Fruit fly (Drosophila melanogaster) whole organism, prepupa: ENCODE results near the gene CG31463.
A peak's percentile ranks its signal among the peaks of the same experiment; 100 is the strongest.

Source experiments
- Blimp-1 ChIP-seq: fragments of 200-800 bp; sonication (Bioruptor generic); optimal IDR thresholded peaks from 3 replicates; lab custom pipeline; 2017; ENCODE audit warnings: missing biosample characterization, missing genetic modification characterization, mild to moderate bottlenecking, moderate library complexity, missing genetic modification reagents
- CG10631 ChIP-seq: fragments of 200-800 bp; sonication (Bioruptor generic); optimal IDR thresholded peaks from 2 replicates; lab custom pipeline; 2016; ENCODE audit warnings: missing biosample characterization, missing genetic modification characterization
- CG10669 ChIP-seq: fragments of 200-800 bp; sonication (Bioruptor generic); optimal IDR thresholded peaks from 3 replicates; lab custom pipeline; 2018; ENCODE audit warnings: missing biosample characterization, mild to moderate bottlenecking, missing genetic modification characterization, moderate library complexity
- CG11762 ChIP-seq: fragments of 200-800 bp; sonication (Bioruptor generic); optimal IDR thresholded peaks from 3 replicates; lab custom pipeline; 2016; ENCODE audit warnings: missing biosample characterization, missing genetic modification characterization; ENCODE audit not compliant: insufficient read depth
- CG11902 ChIP-seq: fragments of 200-800 bp; sonication (Bioruptor generic); optimal IDR thresholded peaks from 3 replicates; lab custom pipeline; 2016; ENCODE audit warnings: missing biosample characterization, missing genetic modification characterization
- CG15336 ChIP-seq: fragments of 200-800 bp; sonication (Bioruptor generic); IDR thresholded peaks from 2 replicates; pipeline ENCODE4 v1.3.6; 2022; ENCODE audit warnings: missing biosample characterization, missing genetic modification characterization
- CG1621 ChIP-seq: fragments of 200-800 bp; sonication (Bioruptor generic); optimal IDR thresholded peaks from 3 replicates; lab custom pipeline; 2018; ENCODE audit warnings: missing biosample characterization, mild to moderate bottlenecking, missing genetic modification characterization
- CG16779 ChIP-seq: fragments of 200-800 bp; sonication (Bioruptor generic); optimal IDR thresholded peaks from 3 replicates; lab custom pipeline; 2017; ENCODE audit warnings: missing biosample characterization, mild to moderate bottlenecking, missing genetic modification characterization
- CG3032 ChIP-seq: fragments of 200-800 bp; optimal IDR thresholded peaks from 2 replicates; lab custom pipeline; 2019; ENCODE audit warnings: missing biosample characterization, mild to moderate bottlenecking, missing genetic modification characterization, moderate library complexity
- CG31627 ChIP-seq: fragments of 200-800 bp; sonication (Bioruptor generic); optimal IDR thresholded peaks from 3 replicates; lab custom pipeline; 2016; ENCODE audit warnings: missing biosample characterization, missing genetic modification characterization
- CG32006 ChIP-seq: fragments of 200-800 bp; sonication (Bioruptor generic); optimal IDR thresholded peaks from 3 replicates; lab custom pipeline; 2017; ENCODE audit warnings: missing biosample characterization, mild to moderate bottlenecking, missing genetic modification characterization
- CG3919 ChIP-seq: fragments of 200-800 bp; sonication (Bioruptor generic); optimal IDR thresholded peaks from 3 replicates; lab custom pipeline; 2016; ENCODE audit warnings: missing biosample characterization, missing genetic modification characterization
- CG4318 ChIP-seq: fragments of 200-800 bp; sonication (Bioruptor generic); optimal IDR thresholded peaks from 3 replicates; lab custom pipeline; 2017; ENCODE audit warnings: missing biosample characterization, mild to moderate bottlenecking, missing genetic modification characterization
- CG6163 ChIP-seq: fragments of 200-800 bp; sonication (Bioruptor generic); IDR thresholded peaks from 3 replicates; pipeline ENCODE4 v1.3.6; 2022; ENCODE audit warnings: missing biosample characterization, missing genetic modification characterization
- CG6276 ChIP-seq: fragments of 200-800 bp; sonication (Bioruptor generic); optimal IDR thresholded peaks from 2 replicates; lab custom pipeline; 2017; ENCODE audit warnings: missing biosample characterization, mild to moderate bottlenecking, missing genetic modification characterization
- CG6792 ChIP-seq: fragments of 200-800 bp; sonication (Bioruptor generic); optimal IDR thresholded peaks from 3 replicates; lab custom pipeline; 2016; ENCODE audit warnings: missing biosample characterization, missing genetic modification characterization
- CG6854 ChIP-seq: fragments of 200-800 bp; sonication (Bioruptor generic); optimal IDR thresholded peaks from 2 replicates; lab custom pipeline; 2017; ENCODE audit warnings: missing biosample characterization, mild to moderate bottlenecking, missing genetic modification characterization
- CG7368 ChIP-seq: fragments of 200-800 bp; sonication (Bioruptor generic); optimal IDR thresholded peaks from 3 replicates; lab custom pipeline; 2016; ENCODE audit warnings: missing biosample characterization, missing genetic modification characterization
- CG8119 ChIP-seq: fragments of 200-800 bp; sonication (Bioruptor generic); IDR thresholded peaks from 3 replicates; pipeline ENCODE4 v1.3.6; 2022; ENCODE audit warnings: missing biosample characterization, missing genetic modification characterization
- CG8319 ChIP-seq: fragments of 200-800 bp; sonication (Bioruptor generic); optimal IDR thresholded peaks from 3 replicates; lab custom pipeline; 2016; ENCODE audit warnings: missing biosample characterization, missing genetic modification characterization
- CG9139 ChIP-seq: fragments of 200-800 bp; sonication (Bioruptor generic); optimal IDR thresholded peaks from 3 replicates; lab custom pipeline; 2017; ENCODE audit warnings: missing biosample characterization, mild to moderate bottlenecking, missing genetic modification characterization
- Eip75B ChIP-seq: fragments of 200-800 bp; sonication (Bioruptor generic); optimal IDR thresholded peaks from 3 replicates; lab custom pipeline; 2016; ENCODE audit warnings: missing biosample characterization, missing genetic modification characterization
- Eip78C ChIP-seq: fragments of 200-800 bp; sonication (Bioruptor generic); peaks from one replicate; lab custom pipeline; 2016; ENCODE audit warnings: missing biosample characterization, missing genetic modification characterization
- Eip93F ChIP-seq: fragments of 200-800 bp; sonication (Bioruptor generic); optimal IDR thresholded peaks from 2 replicates; lab custom pipeline; 2016; ENCODE audit warnings: missing biosample characterization, mild to moderate bottlenecking, missing genetic modification characterization
- Ets21C ChIP-seq: fragments of 200-800 bp; sonication (Bioruptor generic); optimal IDR thresholded peaks from 3 replicates; lab custom pipeline; 2016; ENCODE audit warnings: missing biosample characterization, missing genetic modification characterization
- Gug ChIP-seq: fragments of 200-800 bp; sonication (Bioruptor generic); IDR thresholded peaks from 2 replicates; pipeline ENCODE4 v1.3.6; 2022; ENCODE audit warnings: missing biosample characterization, missing genetic modification characterization
- Hr39 ChIP-seq: fragments of 200-800 bp; sonication (Bioruptor generic); optimal IDR thresholded peaks from 2 replicates; lab custom pipeline; 2016; ENCODE audit warnings: missing biosample characterization, missing genetic modification characterization
- Hr4 ChIP-seq: fragments of 200-800 bp; sonication (Bioruptor generic); optimal IDR thresholded peaks from 3 replicates; lab custom pipeline; 2016; ENCODE audit warnings: missing biosample characterization, missing genetic modification characterization
- Lpt ChIP-seq: fragments of 200-800 bp; sonication (Bioruptor generic); optimal IDR thresholded peaks from 3 replicates; lab custom pipeline; 2016; ENCODE audit warnings: missing biosample characterization, missing genetic modification characterization
- Met ChIP-seq: fragments of 200-800 bp; sonication (Bioruptor generic); optimal IDR thresholded peaks from 3 replicates; lab custom pipeline; 2016; ENCODE audit warnings: missing biosample characterization, missing genetic modification characterization
- OdsH ChIP-seq: fragments of 200-800 bp; sonication (Bioruptor generic); optimal IDR thresholded peaks from 3 replicates; lab custom pipeline; 2016; ENCODE audit warnings: missing biosample characterization, missing genetic modification characterization
- Smox ChIP-seq: fragments of 200-800 bp; sonication (Bioruptor generic); optimal IDR thresholded peaks from 3 replicates; lab custom pipeline; 2016; ENCODE audit warnings: missing biosample characterization, missing genetic modification characterization
- Sox14 ChIP-seq: fragments of 200-800 bp; sonication (Bioruptor generic); optimal IDR thresholded peaks from 3 replicates; lab custom pipeline; 2016; ENCODE audit warnings: missing biosample characterization, missing genetic modification characterization
- Sox15 ChIP-seq: fragments of 200-800 bp; sonication (Bioruptor generic); optimal IDR thresholded peaks from 3 replicates; lab custom pipeline; 2016; ENCODE audit warnings: missing biosample characterization, missing genetic modification characterization
- achi ChIP-seq: fragments of 200-800 bp; sonication (Bioruptor generic); optimal IDR thresholded peaks from 3 replicates; lab custom pipeline; 2016; ENCODE audit warnings: missing biosample characterization, missing genetic modification characterization
- acj6 ChIP-seq: fragments of 200-800 bp; sonication (Bioruptor generic); optimal IDR thresholded peaks from 3 replicates; lab custom pipeline; 2016; ENCODE audit warnings: missing biosample characterization, missing genetic modification characterization
- cyc ChIP-seq: fragments of 200-800 bp; sonication (Bioruptor generic); optimal IDR thresholded peaks from 3 replicates; lab custom pipeline; 2016; ENCODE audit warnings: missing biosample characterization, missing genetic modification characterization
- dsx ChIP-seq: fragments of 200-800 bp; optimal IDR thresholded peaks from 3 replicates; lab custom pipeline; 2019; ENCODE audit warnings: missing biosample characterization, mild to moderate bottlenecking, missing genetic modification characterization, moderate library complexity; ENCODE audit not compliant: poor library complexity, severe bottlenecking
- eg ChIP-seq: fragments of 200-800 bp; sonication (Bioruptor generic); IDR thresholded peaks from 3 replicates; pipeline ENCODE4 v1.3.6; 2022; ENCODE audit warnings: missing biosample characterization, missing genetic modification characterization
- esn ChIP-seq: fragments of 200-800 bp; sonication (Bioruptor generic); optimal IDR thresholded peaks from 2 replicates; lab custom pipeline; 2016; ENCODE audit warnings: missing biosample characterization, mild to moderate bottlenecking, missing genetic modification characterization, moderate library complexity
- fd59A ChIP-seq: fragments of 200-800 bp; sonication (Bioruptor generic); optimal IDR thresholded peaks from 2 replicates; lab custom pipeline; 2017; ENCODE audit warnings: missing biosample characterization, mild to moderate bottlenecking, missing genetic modification characterization, missing genetic modification reagents
- fd85E ChIP-seq: fragments of 200-800 bp; sonication (Bioruptor generic); optimal IDR thresholded peaks from 3 replicates; lab custom pipeline; 2016; ENCODE audit warnings: missing biosample characterization, missing genetic modification characterization
- fkh ChIP-seq: fragments of 200-800 bp; sonication (Bioruptor generic); optimal IDR thresholded peaks from 3 replicates; lab custom pipeline; 2017; ENCODE audit warnings: missing biosample characterization, mild to moderate bottlenecking, missing genetic modification characterization, moderate library complexity
- lz ChIP-seq: fragments of 200-800 bp; sonication (Bioruptor generic); optimal IDR thresholded peaks from 3 replicates; lab custom pipeline; 2016; ENCODE audit warnings: missing biosample characterization, missing genetic modification characterization
- net ChIP-seq: fragments of 200-800 bp; sonication (Bioruptor generic); optimal IDR thresholded peaks from 3 replicates; lab custom pipeline; 2016; ENCODE audit warnings: missing biosample characterization, missing genetic modification characterization
- pdm3 ChIP-seq: fragments of 200-800 bp; sonication (Bioruptor generic); optimal IDR thresholded peaks from 3 replicates; lab custom pipeline; 2016; ENCODE audit warnings: missing biosample characterization, missing genetic modification characterization
- salr ChIP-seq, 2 experiments: fragments of 200-800 bp; sonication (Bioruptor generic); optimal IDR thresholded peaks; 3 replicates each; lab custom pipeline; 2016 to 2018; ENCODE audit warnings: missing biosample characterization in 2 of 2, missing genetic modification characterization in 2 of 2, mild to moderate bottlenecking in 1 of 2
- ss ChIP-seq, 2 experiments: fragments of 200-800 bp; sonication (Bioruptor generic); optimal IDR thresholded peaks; 2 replicates in 1 of 2; 3 replicates in 1 of 2; lab custom pipeline; 2017 to 2018; ENCODE audit warnings: mild to moderate bottlenecking in 2 of 2, missing biosample characterization in 2 of 2, missing genetic modification characterization in 2 of 2, moderate library complexity in 1 of 2
- svp ChIP-seq: fragments of 200-800 bp; sonication (Bioruptor generic); peaks from one replicate; lab custom pipeline; 2016; ENCODE audit warnings: missing biosample characterization, missing genetic modification characterization
- topi ChIP-seq: fragments of 200-800 bp; sonication (Bioruptor generic); optimal IDR thresholded peaks from 3 replicates; lab custom pipeline; 2016; ENCODE audit warnings: missing biosample characterization, missing genetic modification characterization

CG31463 gene

dm6 chr3R:8292034-8292433 is at the start of gene CG31463:
Gene CG31463 (plus strand): TSS chr3R:8292335.
- TF ChIP-seq CG6792 = no peak
- no peak for TF ChIP-seq CG6276
- no peak for TF ChIP-seq fd85E (GFP tag; lab: Kevin White, UChicago)
- TF ChIP-seq achi (GFP tag; lab: Kevin White, UChicago) = no peak
- TF ChIP-seq eg (GFP tag; lab: Robert Waterston, UW) = no peak
- no peak for TF ChIP-seq CG16779
- no peak for TF ChIP-seq Eip75B (GFP tag; lab: Kevin White, UChicago)

DNA sequence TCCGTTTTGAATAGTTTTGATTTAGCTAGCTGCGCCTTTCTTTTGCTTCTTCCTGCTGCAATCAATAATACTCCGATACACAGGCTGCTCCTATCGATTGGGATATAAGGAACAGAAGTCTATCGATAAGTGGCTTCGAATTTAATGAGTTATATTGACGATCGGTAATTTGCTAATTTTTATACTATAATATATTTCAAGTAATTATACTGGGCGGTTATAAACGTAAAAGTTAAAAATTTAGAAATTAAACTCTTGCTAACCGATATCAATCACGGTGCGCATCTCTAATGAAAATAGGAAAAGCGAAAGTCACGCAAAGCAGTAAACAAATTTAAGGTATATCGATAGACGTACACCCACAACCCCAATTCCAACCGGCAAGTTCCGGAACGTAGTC is 48.4 kb upstream of the CG31463 start, which contains the start of the genes CG9636, CG18749 and CG33722:
Gene CG9636, minus strand, starts transcription at position 73 of the 400 bp plus-strand sequence.
Gene CG18749, plus strand, starts transcription at position 336 of the 400 bp plus-strand sequence.
Gene CG33722, plus strand, starts transcription at position 336 of the 400 bp plus-strand sequence.
- TF ChIP-seq dsx (peak; percentile 46), fd59A (GFP tag; lab: Kevin White, UChicago) (no peak), CG4318 (no peak), Blimp-1 (GFP tag; lab: Kevin White, UChicago) (peak; percentile 99), Hr39 (GFP tag; lab: Kevin White, UChicago) (peak; percentile 40), pdm3 (GFP tag; lab: Kevin White, UChicago) (peak; percentile 65), CG1621 (tag; lab: Kevin White, UChicago) (peak; percentile 53), esn (GFP tag; lab: Kevin White, UChicago) (peak; percentile 81), lz (GFP tag; lab: Kevin White, UChicago) (peak; percentile 76), fkh (peak; percentile 79), CG7368 (peak; percentile 42), CG15336 (GFP tag; lab: Robert Waterston, UW) (peak; percentile 57), CG6276 (no peak), CG6163 (GFP tag; lab: Robert Waterston, UW) (peak; percentile 55; the same call in 2 of the 3 replicates), OdsH (GFP tag; lab: Kevin White, UChicago) (peak; percentile 68), fd85E (GFP tag; lab: Kevin White, UChicago) (no peak), Hr4 (peak; percentile 70), CG6792 (peak; percentile 56), net (GFP tag; lab: Kevin White, UChicago) (no peak), salr (GFP tag; optimal IDR thresholded peaks at IDR 0.05; lab: Kevin White, UChicago) (no peak), Eip78C (GFP tag; lab: Kevin White, UChicago) (peak; percentile 89), CG6854 (no peak), cyc (GFP tag; lab: Kevin White, UChicago) (peak; percentile 54), Lpt (GFP tag; lab: Kevin White, UChicago) (no peak), CG3032 (tag; lab: Kevin White, UChicago) (peak; percentile 59), CG10631 (peak; percentile 68), ss (GFP tag; optimal IDR thresholded peaks at IDR 0.05; lab: Kevin White, UChicago) (peak; percentile 33 to 50), acj6 (peak; percentile 74), CG8119 (no peak; the same call in 2 of the 3 replicates), CG10669 (GFP tag; lab: Kevin White, UChicago) (no peak), Sox14 (GFP tag; lab: Kevin White, UChicago) (peak; percentile 65), Gug (GFP tag; lab: Robert Waterston, UW) (no peak), Met (GFP tag; lab: Kevin White, UChicago) (no peak), CG32006 (GFP tag; lab: Kevin White, UChicago) (peak; percentile 53), CG8319 (GFP tag; lab: Kevin White, UChicago) (peak; percentile 33), Smox (GFP tag; lab: Kevin White, UChicago) (no peak), CG9139 (GFP tag; lab: Kevin White, UChicago) (no peak), svp (GFP tag; lab: Kevin White, UChicago) (no peak), topi (peak; percentile 67), Sox15 (GFP tag; lab: Kevin White, UChicago) (peak; percentile 9), Eip93F (GFP tag; lab: Kevin White, UChicago) (peak; percentile 75), CG3919 (GFP tag; lab: Kevin White, UChicago) (peak; percentile 72), CG11902 (GFP tag; lab: Kevin White, UChicago) (peak; percentile 26), CG31627 (GFP tag; lab: Kevin White, UChicago) (peak; percentile 62), CG11762 (peak; percentile 11), Eip75B (GFP tag; lab: Kevin White, UChicago) (no peak), Ets21C (GFP tag; lab: Kevin White, UChicago) (peak; percentile 51)
